Fruit fly (Drosophila melanogaster): ENCODE data around the gene CG15202.
A peak's percentile ranks its signal among the peaks of the same experiment; 100 is the strongest.

Gene CG15202

DNA sequence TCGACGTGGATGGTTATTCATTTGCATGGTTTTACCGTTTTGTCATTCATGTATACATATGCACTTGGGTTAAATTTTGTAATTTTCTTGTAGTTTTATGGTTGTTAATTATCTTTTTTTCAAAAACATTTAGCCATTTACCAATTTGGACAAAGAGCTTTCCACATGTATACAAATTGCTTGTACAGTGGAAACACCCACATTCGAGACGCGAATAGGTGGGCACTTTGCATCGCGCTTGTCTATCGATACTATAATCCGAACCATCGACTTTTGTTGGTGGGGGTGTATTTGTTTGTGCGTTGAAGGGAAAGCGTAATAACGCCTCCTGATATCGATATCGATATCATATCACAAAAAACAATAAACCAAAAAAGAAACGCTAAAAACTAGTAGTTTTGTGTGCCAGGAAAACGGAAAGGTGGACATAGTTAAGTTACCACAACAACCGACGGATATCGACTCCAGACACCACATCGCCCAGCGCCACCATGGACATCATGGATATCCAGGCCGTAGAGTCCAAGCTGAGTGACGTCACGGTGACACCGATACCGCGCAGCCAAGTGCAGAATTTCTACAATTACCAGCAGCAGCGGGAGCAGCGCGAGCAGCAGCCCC lies 4.7 kb upstream of the CG15202 start, which contains the start of gene CDK2AP1 (continued):
- no peak for TF ChIP-seq CG12236 (GFP tag; optimal IDR thresholded peaks at IDR 0.05)
- TF ChIP-seq Mes4 (GFP tag; optimal IDR thresholded peaks at IDR 0.05): no peak
- TF ChIP-seq toy (GFP tag; IDR thresholded peaks at IDR 0.05): no peak
- TF ChIP-seq Awh (GFP tag; IDR thresholded peaks at IDR 0.05): no peak
- TF ChIP-seq zen2 (GFP tag; IDR thresholded peaks at IDR 0.05; ENCODE audit: partially characterized antibody): peak; percentile 61
- no peak for TF ChIP-seq kay (GFP tag; optimal IDR thresholded peaks at IDR 0.05)
- peak; percentile 9 for TF ChIP-seq CG18262 (tag; optimal IDR thresholded peaks at IDR 0.05)
- TF ChIP-seq Ets97D (GFP tag; optimal IDR thresholded peaks at IDR 0.05): peak; percentile 38
- TF ChIP-seq bcd (GFP tag; optimal IDR thresholded peaks at IDR 0.05): peak; percentile 38
- no peak for TF ChIP-seq CG31365 (tag; optimal IDR thresholded peaks at IDR 0.05)
- TF ChIP-seq NfI (GFP tag; optimal IDR thresholded peaks at IDR 0.05): peak; percentile 12
- no peak for TF ChIP-seq Dp (GFP tag; optimal IDR thresholded peaks at IDR 0.05)
- TF ChIP-seq CG12659 (GFP tag; optimal IDR thresholded peaks at IDR 0.05): peak; percentile 50
- no peak for TF ChIP-seq Sry-β (GFP tag; optimal IDR thresholded peaks at IDR 0.05)
- peak; percentile 27; the same call in 1 of the 2 replicates for TF ChIP-seq CG2129 (GFP tag; IDR thresholded peaks at IDR 0.05; ENCODE audit: partially characterized antibody)
- TF ChIP-seq Dek (tag; optimal IDR thresholded peaks at IDR 0.05): peak; percentile 39
- peak; percentile 48 for TF ChIP-seq jumu (GFP tag; optimal IDR thresholded peaks at IDR 0.05)
- TF ChIP-seq sim (GFP tag; IDR thresholded peaks at IDR 0.05): no peak
- TF ChIP-seq CG7372 (GFP tag; IDR thresholded peaks at IDR 0.05): no peak
- TF ChIP-seq CG17328 (GFP tag; IDR thresholded peaks at IDR 0.05): peak; percentile 39; the same call in 1 of the 2 replicates
- TF ChIP-seq Max (GFP tag; optimal IDR thresholded peaks at IDR 0.05): no peak
- peak; percentile 44 for TF ChIP-seq trem (tag; optimal IDR thresholded peaks at IDR 0.05)
- TF ChIP-seq CG4424 (GFP tag; optimal IDR thresholded peaks at IDR 0.05): no peak
- TF ChIP-seq ci (GFP tag; IDR thresholded peaks at IDR 0.05): no peak
- TF ChIP-seq CG32532 (GFP tag; IDR thresholded peaks at IDR 0.05): peak; percentile 24
- TF ChIP-seq scrt (GFP tag; optimal IDR thresholded peaks at IDR 0.05): no peak
- no peak for TF ChIP-seq kni (GFP tag; optimal IDR thresholded peaks at IDR 0.05)
- TF ChIP-seq CG43689 (GFP tag; IDR thresholded peaks at IDR 0.05): no peak
- no peak for TF ChIP-seq CG6765 (GFP tag; optimal IDR thresholded peaks at IDR 0.05)
- TF ChIP-seq BtbVII (GFP tag; optimal IDR thresholded peaks at IDR 0.05): no peak
- peak; percentile 31 for TF ChIP-seq CG8924 (tag; optimal IDR thresholded peaks at IDR 0.05)
- TF ChIP-seq YL-1 (GFP tag; optimal IDR thresholded peaks at IDR 0.05): peak; percentile 14
- no peak for TF ChIP-seq CG9876 (GFP tag; optimal IDR thresholded peaks at IDR 0.05)
- no peak for TF ChIP-seq Sox102F (GFP tag; optimal IDR thresholded peaks at IDR 0.05)
- TF ChIP-seq Xrp1 (GFP tag; IDR thresholded peaks at IDR 0.05): peak; percentile 9; the same call in 1 of the 2 replicates
- TF ChIP-seq pzg (GFP tag; optimal IDR thresholded peaks at IDR 0.05): peak; percentile 77
- peak; percentile 87 for TF ChIP-seq HLH4C (GFP tag; IDR thresholded peaks at IDR 0.05; ENCODE audit: partially characterized antibody)
- TF ChIP-seq lmd (GFP tag; IDR thresholded peaks at IDR 0.05): no peak
- TF ChIP-seq CG18011 (GFP tag; optimal IDR thresholded peaks at IDR 0.05): no peak
- TF ChIP-seq NFAT (GFP tag; IDR thresholded peaks at IDR 0.05): no peak
- no peak for TF ChIP-seq dan (GFP tag; IDR thresholded peaks at IDR 0.05)
- peak; percentile 10 for TF ChIP-seq maf-S (GFP tag; optimal IDR thresholded peaks at IDR 0.05)
- no peak for TF ChIP-seq CG10462 (GFP tag; optimal IDR thresholded peaks at IDR 0.05)
- TF ChIP-seq gt (GFP tag; IDR thresholded peaks at IDR 0.05): no peak
- TF ChIP-seq Lhr (GFP tag; optimal IDR thresholded peaks at IDR 0.05): peak; percentile 3
- TF ChIP-seq pho (GFP tag; optimal IDR thresholded peaks at IDR 0.05): peak; percentile 12
- no peak for TF ChIP-seq gcm (GFP tag; optimal IDR thresholded peaks at IDR 0.05)
- no peak for TF ChIP-seq odd (GFP tag; optimal IDR thresholded peaks at IDR 0.05)
- peak; percentile 18 for TF ChIP-seq NC2β (GFP tag; optimal IDR thresholded peaks at IDR 0.05)
- TF ChIP-seq Dfd (GFP tag; optimal IDR thresholded peaks at IDR 0.05): peak in 1 of 2 experiments; percentile 55

Measured in whole organism, embryonic.